Fruit fly (Drosophila melanogaster): ENCODE data around the gene Gal.
A peak's percentile ranks its signal among the peaks of the same experiment; 100 is the strongest.

The Gal gene

DNA sequence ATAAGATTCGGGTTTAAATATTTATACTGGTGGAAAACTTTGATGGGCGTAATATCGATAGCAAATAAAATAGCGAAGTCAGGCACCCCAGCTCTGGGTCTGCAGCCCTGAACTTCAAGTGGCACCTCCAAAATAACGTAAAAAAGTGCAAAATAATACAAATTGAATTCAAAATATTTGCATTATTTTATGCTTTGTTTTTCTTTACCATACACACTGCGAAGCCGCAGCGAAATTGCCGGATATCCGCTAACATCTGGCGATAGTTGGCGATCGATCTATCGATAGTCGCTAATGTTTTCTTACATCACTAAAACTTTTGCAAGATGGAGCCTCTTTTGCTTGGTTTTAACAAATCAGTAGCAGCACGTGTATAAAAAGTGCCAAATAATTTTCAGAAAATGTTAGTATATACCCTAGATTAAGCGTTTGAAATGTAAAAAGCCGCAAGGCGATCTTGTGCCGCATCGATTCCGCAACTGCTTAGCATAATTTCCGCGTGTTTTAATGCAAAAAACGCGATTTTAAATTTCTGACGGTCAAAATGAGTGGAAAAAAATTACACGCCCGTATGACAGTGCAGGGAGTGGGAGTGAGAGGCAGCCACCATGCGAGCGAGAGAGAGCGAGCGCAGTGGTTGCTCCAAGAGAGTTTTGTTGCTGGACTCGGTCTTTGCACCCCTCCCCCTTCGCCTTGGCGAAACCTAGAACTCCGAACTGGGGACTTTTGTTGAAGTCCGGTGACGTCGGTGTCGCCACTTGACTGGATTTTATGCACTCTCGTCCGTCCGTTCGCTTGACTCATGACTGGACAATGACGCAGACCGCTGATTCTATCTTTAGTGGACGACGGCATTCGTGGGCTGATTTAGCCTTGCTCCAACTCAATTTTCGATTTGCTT is 24.9 kb downstream of the Gal start, which contains the start of gene eIF4A (continued):
- no peak for TF ChIP-seq CG13424 (tag; optimal IDR thresholded peaks at IDR 0.05)
- peak; percentile 23 for TF ChIP-seq Fer1 (GFP tag; optimal IDR thresholded peaks at IDR 0.05)
- no peak for TF ChIP-seq CG2120 (GFP tag; optimal IDR thresholded peaks at IDR 0.05)
- no peak for TF ChIP-seq bbx (GFP tag; IDR thresholded peaks at IDR 0.05; ENCODE audit: partially characterized antibody)
- no peak for TF ChIP-seq Mrtf (GFP tag; IDR thresholded peaks at IDR 0.05)
- TF ChIP-seq Dll (GFP tag; IDR thresholded peaks at IDR 0.05; ENCODE audit: partially characterized antibody), result no peak
- no peak for TF ChIP-seq psq (GFP tag; optimal IDR thresholded peaks at IDR 0.05)
- no peak for TF ChIP-seq wdn (GFP tag; IDR thresholded peaks at IDR 0.05)
- peak; percentile 8 for TF ChIP-seq CG9797 (GFP tag; optimal IDR thresholded peaks at IDR 0.05)
- no peak for TF ChIP-seq CG10274 (GFP tag; optimal IDR thresholded peaks at IDR 0.05)
- no peak for TF ChIP-seq wor (GFP tag; IDR thresholded peaks at IDR 0.05)
- no peak for TF ChIP-seq Rfx (GFP tag; IDR thresholded peaks at IDR 0.05)
- TF ChIP-seq oc (tag; optimal IDR thresholded peaks at IDR 0.05), result no peak
- TF ChIP-seq CG11695 (GFP tag; IDR thresholded peaks at IDR 0.05), result no peak
- no peak for TF ChIP-seq Hr78 (GFP tag; optimal IDR thresholded peaks at IDR 0.05)
- no peak for TF ChIP-seq Kr (GFP tag; optimal IDR thresholded peaks at IDR 0.05)
- no peak for TF ChIP-seq Doc3 (GFP tag; IDR thresholded peaks at IDR 0.05; ENCODE audit: partially characterized antibody)
- TF ChIP-seq CG30403 (GFP tag; optimal IDR thresholded peaks at IDR 0.05), result peak; percentile 1
- TF ChIP-seq sug (tag; optimal IDR thresholded peaks at IDR 0.05), result no peak
- TF ChIP-seq Sry-δ (GFP tag; optimal IDR thresholded peaks at IDR 0.05), result peak; percentile 95
- TF ChIP-seq fd102C (GFP tag; optimal IDR thresholded peaks at IDR 0.05), result no peak
- TF ChIP-seq pan (optimal IDR thresholded peaks at IDR 0.05), result no peak
- no peak for TF ChIP-seq pan (GFP tag; optimal IDR thresholded peaks at IDR 0.05 in 1 of 2, IDR thresholded peaks at IDR 0.05 in 1 of 2)
- TF ChIP-seq tio (GFP tag; optimal IDR thresholded peaks at IDR 0.05), result no peak
- TF ChIP-seq CG10543 (GFP tag; optimal IDR thresholded peaks at IDR 0.05), result no peak
- no peak for TF ChIP-seq gt (GFP tag; IDR thresholded peaks at IDR 0.05)
- peak; percentile 53 for TF ChIP-seq CoRest (tag; optimal IDR thresholded peaks at IDR 0.05)
- no peak for TF ChIP-seq HLH54F (GFP tag; optimal IDR thresholded peaks at IDR 0.05)
- TF ChIP-seq Optix (GFP tag; IDR thresholded peaks at IDR 0.05), result no peak
- no peak for TF ChIP-seq hbn (GFP tag; IDR thresholded peaks at IDR 0.05; ENCODE audit: partially characterized antibody)
- no peak for TF ChIP-seq lmd (GFP tag; IDR thresholded peaks at IDR 0.05)
- TF ChIP-seq gem (tag; optimal IDR thresholded peaks at IDR 0.05), result no peak
- no peak for TF ChIP-seq Usf (GFP tag; optimal IDR thresholded peaks at IDR 0.05)
- no peak for TF ChIP-seq luna (GFP tag; optimal IDR thresholded peaks at IDR 0.05)
- TF ChIP-seq Eip74EF (GFP tag; optimal IDR thresholded peaks at IDR 0.05), result no peak
- no peak for TF ChIP-seq CG31365 (tag; optimal IDR thresholded peaks at IDR 0.05)
- no peak for TF ChIP-seq ranshi (GFP tag; IDR thresholded peaks at IDR 0.05)
- TF ChIP-seq Hr51 (GFP tag; optimal IDR thresholded peaks at IDR 0.05), result no peak
- peak; percentile 41 for TF ChIP-seq hkb (optimal IDR thresholded peaks at IDR 0.05)
- no peak for TF ChIP-seq hkb (GFP tag; IDR thresholded peaks at IDR 0.05)
- no peak for TF ChIP-seq row (GFP tag; IDR thresholded peaks at IDR 0.05)
- no peak for TF ChIP-seq CG5953 (GFP tag; IDR thresholded peaks at IDR 0.05)
- no peak for TF ChIP-seq CG8388 (GFP tag; optimal IDR thresholded peaks at IDR 0.05)
- no peak for TF ChIP-seq B-H2 (GFP tag; optimal IDR thresholded peaks at IDR 0.05)
- no peak for TF ChIP-seq CG4820 (GFP tag; optimal IDR thresholded peaks at IDR 0.05)
- no peak for TF ChIP-seq h (optimal IDR thresholded peaks at IDR 0.05)
- no peak for TF ChIP-seq ewg (GFP tag; optimal IDR thresholded peaks at IDR 0.05)
- TF ChIP-seq Sry-β (GFP tag; optimal IDR thresholded peaks at IDR 0.05), result no peak
- TF ChIP-seq mam (GFP tag; optimal IDR thresholded peaks at IDR 0.05), result no peak
- TF ChIP-seq CG13296 (GFP tag; optimal IDR thresholded peaks at IDR 0.05), result peak; percentile 58

All from whole organism, embryonic.